Worm (Caenorhabditis elegans): ENCODE data around the gene gphr-1.

DNA sequence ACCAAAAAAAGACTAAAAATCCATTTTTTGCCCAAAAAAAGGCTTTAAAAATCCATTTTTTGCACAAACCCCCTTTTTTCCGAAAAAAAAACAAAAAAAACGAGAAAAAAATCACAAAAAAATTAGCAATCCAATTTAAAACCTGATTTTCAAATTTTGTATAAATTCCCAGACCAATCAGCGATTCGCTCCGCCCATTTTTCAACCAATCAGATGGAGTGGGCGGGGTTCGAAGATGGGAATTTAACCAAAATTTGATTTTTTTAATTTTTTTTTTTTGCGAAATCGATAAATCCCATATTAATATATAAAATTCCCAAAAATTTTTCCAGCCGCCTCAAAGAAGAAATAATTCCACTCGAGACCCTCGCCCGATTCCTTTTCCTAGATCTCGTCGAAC lies 2.6 kb downstream of the gphr-1 start:
- TF ChIP-seq unc-62 (GFP tag; optimal IDR thresholded peaks at IDR 0.05 in 1 of 2) (no peak), unc-62 (tag; optimal IDR thresholded peaks at IDR 0.05) (no peak), lin-13 (GFP tag; optimal IDR thresholded peaks at IDR 0.05) (no peak), dpl-1 (GFP tag; optimal IDR thresholded peaks at IDR 0.05) (no peak), daf-8 (GFP tag; IDR thresholded peaks at IDR 0.05) (no peak), aha-1 (tag) (no peak), ama-1 (optimal IDR thresholded peaks at IDR 0.05) (no peak), lin-15B (tag; optimal IDR thresholded peaks at IDR 0.05) (no peak), nhr-11 (tag; optimal IDR thresholded peaks at IDR 0.05) (no peak), fkh-10 (GFP tag; optimal IDR thresholded peaks at IDR 0.05) (no peak), jun-1 (tag; optimal IDR thresholded peaks at IDR 0.05) (no peak), spr-1 (tag; optimal IDR thresholded peaks at IDR 0.05) (no peak)
